Fruit fly (Drosophila melanogaster) whole organism, embryonic: ENCODE results near the gene GstT4.

Experiments used
- Adf1 ChIP-seq: fragments of 200-800 bp; sonication (Bioruptor generic); IDR thresholded peaks from 2 replicates; pipeline ENCODE4 v1.3.6; 2022; ENCODE audit warnings: missing biosample characterization, missing genetic modification characterization
- CG12769 ChIP-seq: fragments of 200-800 bp; sonication (Bioruptor generic); optimal IDR thresholded peaks from 2 replicates; lab custom pipeline; 2019; ENCODE audit warnings: missing biosample characterization, mild to moderate bottlenecking, missing genetic modification characterization, moderate library complexity
- CG13287 ChIP-seq: fragments of 200-800 bp; sonication (Bioruptor generic); IDR thresholded peaks from 2 replicates; pipeline ENCODE4 v1.3.6; 2022; ENCODE audit warnings: missing biosample characterization, missing genetic modification characterization; ENCODE audit not compliant: partially characterized antibody
- CG14710 ChIP-seq: fragments of 200-800 bp; sonication (Bioruptor generic); optimal IDR thresholded peaks from 3 replicates; lab custom pipeline; 2019; ENCODE audit warnings: missing biosample characterization, mild to moderate bottlenecking, missing genetic modification characterization, moderate library complexity
- CG14860 ChIP-seq: fragments of 200-800 bp; sonication (Bioruptor generic); IDR thresholded peaks from 3 replicates; pipeline ENCODE4 v1.3.6; 2022; ENCODE audit warnings: missing biosample characterization, missing genetic modification characterization; ENCODE audit not compliant: partially characterized antibody
- CG15696 ChIP-seq: fragments of 200-800 bp; sonication (Bioruptor generic); optimal IDR thresholded peaks from 2 replicates; lab custom pipeline; 2019; ENCODE audit warnings: missing biosample characterization, mild to moderate bottlenecking, missing genetic modification characterization, moderate library complexity
- CG17328 ChIP-seq: fragments of 200-800 bp; sonication (Bioruptor generic); IDR thresholded peaks from 2 replicates; pipeline ENCODE4 v1.3.6; 2022; ENCODE audit warnings: missing biosample characterization, missing genetic modification characterization
- CG17912 ChIP-seq: fragments of 200-800 bp; sonication (Bioruptor generic); optimal IDR thresholded peaks from 2 replicates; lab custom pipeline; 2018; ENCODE audit warnings: missing biosample characterization, mild to moderate bottlenecking, missing genetic modification characterization
- CG1792 ChIP-seq: fragments of 200-800 bp; sonication (Bioruptor generic); optimal IDR thresholded peaks from 2 replicates; lab custom pipeline; 2016; ENCODE audit warnings: missing biosample characterization, missing genetic modification characterization
- CG30431 ChIP-seq: fragments of 200-800 bp; sonication (Bioruptor generic); optimal IDR thresholded peaks from 2 replicates; lab custom pipeline; 2017; ENCODE audit warnings: missing biosample characterization, missing genetic modification characterization
- CG4424 ChIP-seq: fragments of 200-800 bp; sonication (Bioruptor generic); optimal IDR thresholded peaks from 3 replicates; lab custom pipeline; 2016; ENCODE audit warnings: missing biosample characterization, missing genetic modification characterization
- CG6689 ChIP-seq: fragments of 200-800 bp; sonication (Bioruptor generic); IDR thresholded peaks from 2 replicates; pipeline ENCODE4 v1.3.6; 2022; ENCODE audit warnings: missing biosample characterization, missing genetic modification characterization
- Camta ChIP-seq: fragments of 200-800 bp; sonication (Bioruptor generic); optimal IDR thresholded peaks from 2 replicates; lab custom pipeline; 2016; ENCODE audit warnings: missing biosample characterization, missing genetic modification characterization
- CkIIα-i1 ChIP-seq: fragments of 200-800 bp; sonication (Bioruptor generic); IDR thresholded peaks from 2 replicates; pipeline ENCODE4 v1.3.6; 2022; ENCODE audit warnings: missing biosample characterization, missing genetic modification characterization
- D19A ChIP-seq: fragments of 200-800 bp; optimal IDR thresholded peaks from 3 replicates; lab custom pipeline; 2019; ENCODE audit warnings: missing biosample characterization, mild to moderate bottlenecking, missing genetic modification characterization, moderate library complexity
- Dip3 ChIP-seq: fragments of 200-800 bp; sonication (Bioruptor generic); optimal IDR thresholded peaks from 3 replicates; lab custom pipeline; 2016; ENCODE audit warnings: missing biosample characterization, missing genetic modification characterization
- ERR ChIP-seq: fragments of 200-800 bp; sonication (Bioruptor generic); optimal IDR thresholded peaks from 2 replicates; lab custom pipeline; 2016; ENCODE audit warnings: missing biosample characterization, missing genetic modification characterization
- Fer2 ChIP-seq: fragments of 200-800 bp; sonication (Bioruptor generic); optimal IDR thresholded peaks from 2 replicates; lab custom pipeline; 2018; ENCODE audit warnings: missing biosample characterization, mild to moderate bottlenecking, missing genetic modification characterization, moderate library complexity
- Hand ChIP-seq: fragments of 200-800 bp; sonication (Bioruptor generic); optimal IDR thresholded peaks from 2 replicates; lab custom pipeline; 2017; ENCODE audit warnings: mild to moderate bottlenecking, missing biosample characterization, missing genetic modification reagents, missing genetic modification characterization
- Myb ChIP-seq: fragments of 200-800 bp; sonication (Bioruptor generic); optimal IDR thresholded peaks from 2 replicates; lab custom pipeline; 2016; ENCODE audit warnings: missing biosample characterization, missing genetic modification characterization
- Opbp ChIP-seq: fragments of 200-800 bp; sonication (Bioruptor generic); IDR thresholded peaks from 3 replicates; pipeline ENCODE4 v1.3.6; 2022; ENCODE audit warnings: missing biosample characterization, missing genetic modification characterization; ENCODE audit not compliant: partially characterized antibody
- Pdp1 ChIP-seq, 2 experiments: fragments of 200-800 bp; sonication (Bioruptor generic); optimal IDR thresholded peaks; 3 replicates each; lab custom pipeline; 2016; ENCODE audit warnings: missing biosample characterization in 2 of 2, missing genetic modification characterization in 2 of 2, mild to moderate bottlenecking in 1 of 2, moderate library complexity in 1 of 2
- Trl ChIP-seq, 3 experiments: fragments of >200 bp in 2 of 3; fragments of 200-800 bp in 1 of 3; sonication (Bioruptor generic) in 1 of 3; optimal IDR thresholded peaks; 2 replicates in 1 of 3; 3 replicates in 2 of 3; lab custom pipeline; 2016 to 2017; ENCODE audit warnings: missing biosample characterization in 1 of 3, missing genetic modification characterization in 1 of 3
- YL-1 ChIP-seq: fragments of 200-800 bp; sonication (Bioruptor generic); optimal IDR thresholded peaks from 3 replicates; lab custom pipeline; 2017; ENCODE audit warnings: missing biosample characterization, mild to moderate bottlenecking, missing genetic modification characterization
- cas ChIP-seq: fragments of 200-800 bp; sonication (Bioruptor generic); IDR thresholded peaks from 2 replicates; pipeline ENCODE4 v1.3.6; 2022; ENCODE audit warnings: missing biosample characterization, missing genetic modification characterization
- ci ChIP-seq: fragments of 200-800 bp; sonication (Bioruptor generic); IDR thresholded peaks from 3 replicates; pipeline ENCODE4 v1.3.6; 2022; ENCODE audit warnings: missing biosample characterization, missing genetic modification characterization
- da ChIP-seq: fragments of 200-800 bp; sonication (Bioruptor generic); optimal IDR thresholded peaks from 2 replicates; lab custom pipeline; 2016; ENCODE audit warnings: missing biosample characterization, missing genetic modification characterization
- disco-r ChIP-seq: fragments of 200-800 bp; sonication (Bioruptor generic); optimal IDR thresholded peaks from 2 replicates; lab custom pipeline; 2016; ENCODE audit warnings: missing biosample characterization, missing genetic modification characterization
- gro ChIP-seq: fragments of 200-800 bp; sonication (Bioruptor generic); optimal IDR thresholded peaks from 2 replicates; lab custom pipeline; 2016; ENCODE audit warnings: missing biosample characterization, missing genetic modification characterization
- gsb ChIP-seq: fragments of 200-800 bp; sonication (Bioruptor generic); IDR thresholded peaks from 2 replicates; pipeline ENCODE4 v1.3.6; 2022; ENCODE audit warnings: missing biosample characterization, missing genetic modification characterization
- gt ChIP-seq: fragments of 200-800 bp; sonication (Bioruptor generic); IDR thresholded peaks from 2 replicates; pipeline ENCODE4 v1.3.6; 2022; ENCODE audit warnings: missing biosample characterization, missing genetic modification characterization
- h ChIP-seq: fragments of >200 bp; optimal IDR thresholded peaks from 2 replicates; lab custom pipeline; 2017
- knrl ChIP-seq: fragments of 200-800 bp; sonication (Bioruptor generic); IDR thresholded peaks from 3 replicates; pipeline ENCODE4 v1.3.6; 2022; ENCODE audit warnings: missing biosample characterization, missing genetic modification characterization; ENCODE audit not compliant: partially characterized antibody
- mirr ChIP-seq: fragments of 200-800 bp; sonication (Bioruptor generic); optimal IDR thresholded peaks from 3 replicates; lab custom pipeline; 2018; ENCODE audit warnings: missing biosample characterization, mild to moderate bottlenecking, missing genetic modification characterization
- nom ChIP-seq: fragments of 200-800 bp; sonication (Bioruptor generic); optimal IDR thresholded peaks from 2 replicates; lab custom pipeline; 2017; ENCODE audit warnings: missing biosample characterization, missing genetic modification characterization, mild to moderate bottlenecking, moderate library complexity, missing genetic modification reagents
- oc ChIP-seq: fragments of 200-800 bp; sonication (Bioruptor generic); optimal IDR thresholded peaks from 2 replicates; lab custom pipeline; 2018; ENCODE audit warnings: missing biosample characterization, mild to moderate bottlenecking, missing genetic modification characterization, moderate library complexity
- onecut ChIP-seq: fragments of 200-800 bp; sonication (Bioruptor generic); IDR thresholded peaks from 2 replicates; pipeline ENCODE4 v1.3.6; 2022; ENCODE audit warnings: missing biosample characterization, missing genetic modification characterization
- pho ChIP-seq: fragments of 200-800 bp; sonication (Bioruptor generic); optimal IDR thresholded peaks from 2 replicates; lab custom pipeline; 2016; ENCODE audit warnings: missing biosample characterization, missing genetic modification characterization
- pzg ChIP-seq: fragments of 200-800 bp; sonication (Bioruptor generic); optimal IDR thresholded peaks from 3 replicates; lab custom pipeline; 2018; ENCODE audit warnings: missing biosample characterization, mild to moderate bottlenecking, missing genetic modification characterization, moderate library complexity
- rib ChIP-seq: fragments of 200-800 bp; sonication (Bioruptor generic); IDR thresholded peaks from 2 replicates; pipeline ENCODE4 v1.3.6; 2022; ENCODE audit warnings: missing biosample characterization, missing genetic modification characterization
- sens ChIP-seq: fragments of 200-800 bp; sonication (Bioruptor generic); peaks from one replicate; lab custom pipeline; 2016; ENCODE audit warnings: missing biosample characterization, missing genetic modification characterization
- slou ChIP-seq: fragments of 200-800 bp; sonication (Bioruptor generic); optimal IDR thresholded peaks from 3 replicates; lab custom pipeline; 2016; ENCODE audit warnings: missing biosample characterization, missing genetic modification characterization
- sna ChIP-seq: fragments of 200-800 bp; sonication (Bioruptor generic); IDR thresholded peaks from 2 replicates; pipeline ENCODE4 v1.3.6; 2022; ENCODE audit warnings: missing biosample characterization, missing genetic modification characterization; ENCODE audit not compliant: partially characterized antibody
- so ChIP-seq: fragments of 200-800 bp; sonication (Bioruptor generic); IDR thresholded peaks from 3 replicates; pipeline ENCODE4 v1.3.6; 2022; ENCODE audit warnings: missing biosample characterization, missing genetic modification characterization
- tna ChIP-seq: fragments of 200-800 bp; sonication (Bioruptor generic); IDR thresholded peaks from 2 replicates; pipeline ENCODE4 v1.3.6; 2022; ENCODE audit warnings: missing biosample characterization, missing genetic modification characterization; ENCODE audit not compliant: partially characterized antibody
- trh ChIP-seq: fragments of 200-800 bp; sonication (Bioruptor generic); optimal IDR thresholded peaks from 2 replicates; lab custom pipeline; 2016; ENCODE audit warnings: missing biosample characterization, missing genetic modification characterization
- wor ChIP-seq: fragments of 200-800 bp; sonication (Bioruptor generic); IDR thresholded peaks from 2 replicates; pipeline ENCODE4 v1.3.6; 2022; ENCODE audit warnings: missing biosample characterization, missing genetic modification characterization

Gene GstT4

DNA sequence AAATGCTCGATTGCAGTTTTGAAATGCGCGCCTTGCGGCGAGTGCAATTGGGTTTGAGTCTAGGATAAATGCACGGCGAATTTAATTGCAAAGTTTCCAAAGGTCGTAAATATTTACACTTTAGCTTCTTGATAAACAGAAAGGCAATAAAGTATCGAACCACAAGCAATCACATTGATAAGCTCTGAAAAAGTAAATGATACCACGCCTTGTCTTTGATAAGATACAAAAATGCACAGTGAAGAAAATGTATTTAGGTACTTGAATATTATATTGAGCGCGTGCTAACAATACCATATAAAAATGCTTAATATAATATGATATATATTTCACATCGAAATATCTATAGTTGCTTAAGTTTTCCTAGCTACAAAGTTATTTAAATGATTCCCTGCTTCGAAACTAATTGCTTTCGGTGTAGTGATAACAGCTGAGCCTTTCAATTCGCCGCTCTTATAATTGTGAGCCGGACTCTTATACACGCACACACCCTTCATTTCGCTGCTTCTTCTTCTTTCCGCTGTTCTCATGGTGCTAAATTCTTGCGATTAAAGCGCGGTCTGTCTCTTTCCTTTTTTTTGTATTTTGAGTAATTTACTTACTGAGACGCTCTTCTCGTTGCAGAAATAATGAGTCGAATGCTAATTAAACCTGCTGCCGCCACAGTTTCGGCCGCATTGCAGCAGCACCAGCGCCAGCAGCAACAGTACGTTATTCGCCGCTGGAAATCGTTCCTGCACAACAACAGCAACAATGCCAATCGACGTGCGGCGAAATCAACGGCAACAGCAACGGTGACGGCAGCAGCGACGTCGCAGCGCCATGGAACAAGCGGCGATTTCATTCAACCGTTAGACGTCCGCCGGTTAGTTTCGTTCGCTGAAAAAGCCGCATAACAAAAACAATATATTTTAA lies 31.1 kb upstream of the GstT4 start (continued):
- TF ChIP-seq nom (GFP tag; lab: Kevin White, UChicago) (peak; percentile 68), mirr (peak; percentile 50), oc (tag; lab: Kevin White, UChicago) (peak; percentile 86), wor (GFP tag; lab: Robert Waterston, UW) (peak; percentile 68), gt (no peak), disco-r (GFP tag; lab: Kevin White, UChicago) (no peak), CkIIα-i1 (GFP tag; lab: Robert Waterston, UW) (no peak), tna (no peak), da (GFP tag; lab: Kevin White, UChicago) (no peak), Myb (no peak), trh (GFP tag; lab: Kevin White, UChicago) (peak; percentile 70), CG12769 (tag; lab: Kevin White, UChicago) (peak; percentile 23), CG17912 (GFP tag; lab: Kevin White, UChicago) (no peak), CG30431 (GFP tag; lab: Kevin White, UChicago) (peak; percentile 66), slou (GFP tag; lab: Kevin White, UChicago) (peak; percentile 60), sens (GFP tag; lab: Kevin White, UChicago) (peak; percentile 91), CG15696 (tag; lab: Kevin White, UChicago) (peak; percentile 71), so (peak; percentile 89), CG17328 (GFP tag; lab: Robert Waterston, UW) (peak; percentile 81), CG4424 (GFP tag; lab: Kevin White, UChicago) (peak; percentile 84), gro (GFP tag; lab: Kevin White, UChicago) (peak; percentile 74), Opbp (GFP tag; lab: Robert Waterston, UW) (no peak), Camta (peak; percentile 58), cas (GFP tag; lab: Robert Waterston, UW) (0 out of 2 replicates have a peak, but pooled peaks have one; percentile 51), Pdp1 (GFP tag; optimal IDR thresholded peaks at IDR 0.05; lab: Kevin White, UChicago) (peak in 1 of 2 experiments; percentile 24), CG6689 (GFP tag; lab: Robert Waterston, UW) (peak; percentile 79), pzg (GFP tag; lab: Kevin White, UChicago) (peak; percentile 0), CG14710 (tag; lab: Kevin White, UChicago) (peak; percentile 85), Fer2 (tag; lab: Kevin White, UChicago) (peak; percentile 42), Hand (GFP tag; lab: Kevin White, UChicago) (peak; percentile 67), Dip3 (peak; percentile 23)
- TF ChIP-seq, all 482 proteins: peak for 357

DNA sequence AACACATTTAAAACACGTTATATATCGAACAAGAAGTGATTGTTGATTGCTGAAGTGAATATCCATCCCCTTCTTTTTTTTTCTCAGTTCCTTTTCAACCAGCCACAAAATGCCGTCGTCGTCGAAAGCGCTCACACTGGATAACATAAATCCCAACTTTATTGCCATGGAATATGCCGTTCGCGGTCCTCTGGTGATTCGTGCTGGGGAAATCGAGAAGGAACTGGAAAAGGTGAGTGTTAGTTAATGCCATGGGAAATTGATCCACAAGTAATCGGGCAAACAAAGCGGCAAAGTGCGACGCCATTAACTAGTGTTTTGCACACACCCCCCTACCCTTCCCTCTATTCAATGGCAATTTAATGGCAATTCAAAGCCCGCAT lies 30.4 kb upstream of the GstT4 start:
- TF ChIP-seq YL-1 (no peak), pho (GFP tag; lab: Kevin White, UChicago) (no peak), ERR (GFP tag; lab: Kevin White, UChicago) (no peak), sens (GFP tag; lab: Kevin White, UChicago) (peak; percentile 14), onecut (GFP tag; lab: Robert Waterston, UW) (no peak), CG13287 (GFP tag; lab: Robert Waterston, UW) (no peak), rib (GFP tag; lab: Robert Waterston, UW) (peak; percentile 38; the same call in 1 of the 2 replicates), ci (GFP tag; lab: Robert Waterston, UW) (0 out of 3 replicates have a peak, but pooled peaks have one; percentile 6), CG14860 (GFP tag; lab: Robert Waterston, UW) (no peak), Adf1 (GFP tag; lab: Robert Waterston, UW) (peak; percentile 35; the same call in 1 of the 2 replicates), D19A (tag; lab: Kevin White, UChicago) (no peak), knrl (GFP tag; lab: Robert Waterston, UW) (no peak), gsb (GFP tag; lab: Robert Waterston, UW) (no peak), CG1792 (GFP tag; lab: Kevin White, UChicago) (no peak), h (lab: Kevin White, UChicago) (no peak), Trl (optimal IDR thresholded peaks at IDR 0.05; lab: Kevin White, UChicago) (no peak), Trl (GFP tag; optimal IDR thresholded peaks at IDR 0.05; lab: Kevin White, UChicago) (no peak), sna (GFP tag; lab: Robert Waterston, UW) (no peak)
